Fruit fly (Drosophila melanogaster): ENCODE data around the gene lilli.

Gene lilli

DNA sequence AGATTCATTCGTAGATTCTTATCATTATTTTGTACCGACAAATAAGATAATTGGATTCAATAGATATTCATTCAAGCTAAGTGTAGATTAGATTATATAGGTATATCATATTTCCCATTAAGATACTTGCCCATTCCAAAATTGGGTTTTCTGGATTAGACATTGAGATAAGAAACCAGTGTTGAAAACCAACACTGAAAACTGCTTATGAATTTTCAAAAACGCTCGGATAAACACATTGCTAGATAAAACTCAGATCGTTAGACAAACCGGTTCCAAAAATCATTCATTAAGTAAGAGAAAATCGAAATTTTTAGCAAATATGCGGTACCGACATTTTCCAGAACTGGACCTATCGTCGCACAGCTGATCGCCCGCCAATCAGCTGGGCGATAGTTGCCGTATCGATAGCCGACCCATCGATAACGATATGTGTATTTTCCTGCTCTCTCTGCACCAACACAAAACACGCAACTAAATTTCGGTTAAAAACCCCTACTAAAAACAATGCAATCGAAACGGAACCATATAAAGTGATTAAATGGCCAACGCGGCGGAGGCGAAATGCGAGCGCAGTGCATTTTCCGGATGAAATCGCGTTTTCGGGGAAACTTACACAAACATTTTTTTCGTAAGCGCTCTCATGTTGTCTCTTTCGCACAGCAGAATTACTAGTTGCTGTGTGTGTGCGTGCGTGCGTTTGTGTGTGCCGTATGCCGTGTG, at the start of gene lilli, which contains the start of gene NTPase:
lilli (plus strand) TSS at position 427 of the 723 bp plus-strand sequence.
NTPase (minus strand) TSS at position 348 of the 723 bp plus-strand sequence.
- TF ChIP-seq CG8478 (optimal IDR thresholded peaks at IDR 0.05) (no peak), CTCF (optimal IDR thresholded peaks at IDR 0.05) (peak in 1 of 2 experiments; percentile 14)

DNA sequence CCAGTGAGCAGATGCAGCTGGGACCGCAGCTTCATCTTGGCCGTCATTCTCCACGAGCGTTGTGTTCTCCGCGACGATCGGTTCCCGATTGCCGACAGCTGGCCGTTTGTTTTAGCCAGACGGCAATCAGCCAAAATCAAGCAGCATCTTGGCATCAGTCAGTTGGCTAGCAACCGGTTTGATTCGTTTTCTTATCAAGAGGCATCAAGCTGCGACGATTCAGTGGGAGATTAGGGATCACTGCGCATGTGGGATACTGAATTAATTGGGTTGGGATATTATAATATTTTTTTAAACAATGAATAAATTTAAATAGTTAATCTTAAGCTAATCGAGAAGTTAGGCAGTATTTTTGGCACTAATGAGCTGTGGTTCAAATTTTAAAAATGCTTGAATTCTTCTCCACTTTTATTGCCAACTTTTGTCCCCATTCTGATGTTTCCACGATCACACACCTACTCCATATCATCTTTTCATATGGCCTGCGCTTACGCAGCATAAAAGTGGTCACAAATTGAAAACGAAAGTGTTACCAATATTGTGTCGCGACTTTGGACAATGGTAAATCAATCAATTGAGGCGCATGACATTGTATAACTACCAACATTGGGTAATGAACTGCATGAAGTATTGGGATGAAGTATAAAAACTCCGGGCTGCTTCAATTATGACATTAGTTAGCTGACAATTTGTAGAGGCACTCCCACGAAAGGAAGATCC, 47.8 kb upstream of the lilli start, which contains the start of the genes CG3119 and Cpr23B:
CG3119 (minus strand) TSS at position 92 of the 720 bp plus-strand sequence.
Cpr23B (plus strand) TSS at position 670 of the 720 bp plus-strand sequence.
- TF ChIP-seq CG8478 (optimal IDR thresholded peaks at IDR 0.05) (no peak), CTCF (optimal IDR thresholded peaks at IDR 0.05) (no peak)

DNA sequence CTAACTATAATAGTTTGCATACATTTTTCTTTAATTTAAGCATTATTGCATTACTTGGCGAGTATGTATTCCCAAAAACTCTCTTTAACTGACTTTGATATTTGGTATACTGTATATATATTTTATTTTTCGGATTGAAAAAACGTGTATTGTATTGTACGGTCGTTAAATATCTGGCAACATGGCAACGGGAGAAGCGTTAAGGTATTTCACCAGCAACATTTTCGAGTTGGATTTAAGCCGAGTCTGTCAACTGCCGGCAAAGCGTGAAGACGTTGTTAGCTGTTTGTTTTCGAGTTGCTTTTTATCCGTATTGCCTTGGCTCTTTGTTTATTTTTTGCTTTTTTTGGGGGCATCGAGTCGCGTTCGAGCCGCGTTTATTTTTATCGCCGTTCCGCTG, 45.9 kb upstream of the lilli start, which contains the start of gene CG2975:
CG2975 (plus strand) TSS at position 275 of the 400 bp plus-strand sequence.
- no peak for TF ChIP-seq CTCF (optimal IDR thresholded peaks at IDR 0.05)
- TF ChIP-seq CG8478 (optimal IDR thresholded peaks at IDR 0.05), result no peak

DNA sequence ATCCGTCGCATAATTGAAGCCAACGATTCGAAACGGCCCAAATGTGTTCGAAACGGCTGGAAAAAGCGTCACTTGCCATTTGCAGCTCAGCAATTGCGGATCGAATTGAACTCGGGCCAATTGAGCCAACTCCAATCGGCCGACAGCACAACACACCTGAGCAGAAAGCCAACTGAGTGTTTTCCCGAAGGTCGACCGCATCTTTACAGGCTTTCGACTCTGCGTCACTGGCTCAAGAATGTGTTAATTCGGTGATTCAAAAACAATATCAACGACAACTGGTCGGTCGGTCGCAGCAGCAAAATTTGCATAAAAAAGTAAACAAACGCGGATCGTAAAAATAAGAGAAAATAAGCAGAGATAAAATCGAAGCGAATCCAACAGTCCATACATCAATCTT, 45.4 kb upstream of the lilli start:
- TF ChIP-seq CTCF (optimal IDR thresholded peaks at IDR 0.05) (no peak), CG8478 (optimal IDR thresholded peaks at IDR 0.05) (no peak)

DNA sequence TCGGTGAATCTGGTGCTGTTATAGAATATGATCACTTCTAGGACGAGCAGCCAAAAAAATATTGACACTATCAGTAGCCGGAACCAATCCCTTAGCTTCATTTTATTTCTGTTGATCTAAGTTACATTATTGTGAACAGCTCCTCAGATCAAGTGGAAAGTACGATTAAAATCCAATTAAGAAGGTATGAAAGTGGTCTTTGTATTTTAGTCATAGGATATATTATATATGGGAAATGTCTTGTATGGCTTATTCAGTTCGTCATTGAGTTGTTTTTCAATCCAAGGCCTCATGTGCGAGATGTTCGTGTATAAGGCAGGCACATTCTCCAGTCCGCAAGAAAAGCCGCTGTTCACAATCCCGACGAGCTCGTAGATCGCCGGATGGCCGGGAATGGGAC, 41.3 kb upstream of the lilli start, which contains the start of gene CG18558:
CG18558 (minus strand) TSS at position 101 of the 400 bp plus-strand sequence.
- TF ChIP-seq CG8478 (optimal IDR thresholded peaks at IDR 0.05), result no peak

DNA sequence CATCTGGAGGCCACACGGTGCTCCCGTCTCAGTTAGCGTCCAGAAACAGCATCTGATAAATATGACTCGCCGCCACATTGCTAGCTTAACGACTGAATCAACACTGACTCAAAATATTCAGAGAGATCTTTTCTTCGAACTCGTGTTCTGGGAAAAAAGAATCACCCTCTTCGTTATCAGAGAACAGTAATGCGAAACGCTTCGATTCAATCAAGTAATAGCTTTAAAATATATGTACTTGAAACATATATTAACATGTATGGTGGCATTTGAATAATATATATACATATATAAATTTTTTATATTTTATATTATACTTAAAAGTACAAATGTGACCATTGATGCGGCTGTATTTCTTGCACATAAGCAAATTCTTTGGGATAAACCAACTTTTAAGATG, 40.1 kb upstream of the lilli start, which contains the start of gene CG18557:
CG18557 (minus strand) TSS at position 101 of the 400 bp plus-strand sequence.
- no peak for TF ChIP-seq CTCF (optimal IDR thresholded peaks at IDR 0.05)
- TF ChIP-seq CG8478 (optimal IDR thresholded peaks at IDR 0.05), result no peak

DNA sequence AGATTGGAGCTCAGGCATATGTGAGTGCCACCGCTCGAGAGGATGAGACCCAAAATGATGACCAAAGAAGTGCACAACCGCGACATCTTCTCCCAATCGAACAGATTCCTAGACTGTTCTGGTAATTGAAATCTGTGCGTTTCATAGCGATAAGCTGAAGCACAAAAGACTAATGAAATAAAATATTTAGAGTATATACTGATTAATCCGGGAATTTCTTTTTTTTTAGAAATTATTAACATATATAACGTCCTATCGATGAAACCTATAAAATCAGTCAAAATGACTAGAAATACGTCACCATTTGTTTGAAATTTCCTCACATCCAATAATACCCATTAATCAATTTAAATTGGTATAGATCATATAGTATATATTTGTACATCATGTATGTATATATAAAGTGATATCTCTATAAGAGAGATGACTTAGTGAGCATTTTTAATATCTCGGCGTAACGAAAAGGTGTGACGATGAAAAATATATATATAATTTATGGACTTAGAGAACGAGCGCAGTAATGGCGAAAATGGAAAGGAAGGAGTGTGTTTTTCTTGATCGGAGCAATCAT, 38.5 kb upstream of the lilli start, which contains the start of the genes CG3117 and CG2983:
CG3117 (minus strand) TSS at position 101 of the 571 bp plus-strand sequence.
CG2983 (plus strand) TSS at position 521 of the 571 bp plus-strand sequence.
- no peak for TF ChIP-seq CTCF (optimal IDR thresholded peaks at IDR 0.05)
- TF ChIP-seq CG8478 (optimal IDR thresholded peaks at IDR 0.05), result no peak

DNA sequence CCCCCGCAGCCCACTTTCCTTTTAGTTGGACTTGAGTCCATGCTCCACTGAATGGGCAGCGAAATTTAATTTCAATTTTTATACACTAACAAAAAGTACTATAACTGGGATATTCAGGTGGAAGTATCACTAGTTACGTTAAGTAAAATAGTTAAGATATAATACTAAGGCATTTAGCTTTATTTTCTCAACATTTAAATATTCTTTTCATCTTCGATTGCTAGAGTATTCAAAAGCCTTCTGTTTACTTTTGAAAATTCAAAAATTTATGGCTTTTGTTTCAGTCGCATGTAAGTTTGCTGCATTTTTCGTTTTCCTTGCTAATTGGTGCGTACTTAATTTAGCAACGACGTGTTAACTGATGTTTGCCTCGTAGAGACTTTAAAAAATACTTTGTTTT, 34.1 kb upstream of the lilli start:
- TF ChIP-seq CG8478 (optimal IDR thresholded peaks at IDR 0.05) (no peak), CTCF (optimal IDR thresholded peaks at IDR 0.05) (no peak)

DNA sequence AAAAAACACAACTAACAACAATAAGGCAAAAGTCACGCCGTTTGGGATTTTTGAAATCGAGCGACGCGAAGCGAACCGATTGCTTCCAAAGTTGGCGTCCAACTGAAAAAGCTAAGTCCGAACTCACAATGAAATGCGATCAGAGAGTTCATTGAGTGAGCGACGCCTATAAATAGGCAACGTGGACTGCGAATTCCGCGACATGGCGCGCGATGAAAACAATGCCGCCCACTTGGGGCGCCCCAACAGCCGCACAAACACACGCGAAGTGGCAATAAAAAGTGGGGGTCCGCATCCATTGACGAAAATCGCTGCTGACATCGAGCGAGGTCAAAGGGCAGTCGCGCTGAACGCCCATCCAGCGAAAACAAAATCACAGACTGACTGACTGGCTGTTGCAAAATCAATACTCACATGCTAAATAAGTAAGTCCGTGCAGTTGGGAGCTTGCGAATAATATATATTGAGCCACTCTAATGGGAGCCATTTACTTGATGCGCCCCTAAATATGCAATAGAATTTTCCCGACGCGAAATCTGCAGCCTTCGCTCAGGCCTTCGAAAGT, 30.4 kb upstream of the lilli start:
- TF ChIP-seq CTCF (optimal IDR thresholded peaks at IDR 0.05) (peak in 1 of 2 experiments; percentile 57), CG8478 (optimal IDR thresholded peaks at IDR 0.05) (no peak)

DNA sequence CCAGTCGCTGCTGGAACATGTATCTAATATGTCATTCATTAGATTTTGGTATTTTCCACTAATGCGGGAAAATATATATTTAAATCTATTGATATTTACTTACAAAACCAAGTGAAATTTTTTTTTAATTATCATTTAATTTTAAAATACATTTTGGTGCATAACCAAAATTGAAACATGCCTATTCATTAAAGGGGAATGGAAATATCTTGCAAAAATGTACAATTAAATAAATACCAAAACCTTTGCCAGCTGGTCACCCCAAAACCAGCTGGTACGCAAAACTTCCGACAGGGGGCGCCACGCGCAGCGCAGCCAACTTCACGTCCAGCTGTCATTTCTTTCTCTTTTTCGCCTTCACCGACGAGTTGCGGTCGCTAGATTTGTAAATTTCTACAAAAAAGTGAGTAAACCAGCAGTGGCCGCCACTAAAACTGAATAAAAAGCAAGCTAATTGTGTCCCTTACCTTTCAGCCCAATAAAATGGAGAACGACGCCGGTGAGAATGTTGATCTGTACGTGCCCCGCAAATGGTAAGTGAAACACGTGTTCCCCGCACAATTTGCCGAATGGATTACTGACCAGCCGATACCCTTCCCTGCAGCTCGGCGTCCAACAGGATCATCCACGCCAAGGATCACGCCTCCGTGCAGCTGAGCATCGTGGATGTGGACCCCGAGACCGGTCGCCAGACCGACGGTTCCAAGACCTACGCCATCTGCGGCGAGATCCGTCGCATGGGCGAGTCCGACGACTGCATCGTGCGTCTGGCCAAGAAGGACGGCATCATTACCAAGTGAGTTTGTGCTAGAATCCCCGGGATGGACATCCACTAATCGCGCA, 29.7 kb upstream of the lilli start, which contains the start of the genes CG3104 and RpS21:
CG3104 (minus strand) TSS at position 6 of the 843 bp plus-strand sequence.
RpS21 (plus strand) TSS at position 298 of the 843 bp plus-strand sequence.
- TF ChIP-seq CTCF (optimal IDR thresholded peaks at IDR 0.05) (peak; percentile 92 to 95), CG8478 (optimal IDR thresholded peaks at IDR 0.05) (no peak)

DNA sequence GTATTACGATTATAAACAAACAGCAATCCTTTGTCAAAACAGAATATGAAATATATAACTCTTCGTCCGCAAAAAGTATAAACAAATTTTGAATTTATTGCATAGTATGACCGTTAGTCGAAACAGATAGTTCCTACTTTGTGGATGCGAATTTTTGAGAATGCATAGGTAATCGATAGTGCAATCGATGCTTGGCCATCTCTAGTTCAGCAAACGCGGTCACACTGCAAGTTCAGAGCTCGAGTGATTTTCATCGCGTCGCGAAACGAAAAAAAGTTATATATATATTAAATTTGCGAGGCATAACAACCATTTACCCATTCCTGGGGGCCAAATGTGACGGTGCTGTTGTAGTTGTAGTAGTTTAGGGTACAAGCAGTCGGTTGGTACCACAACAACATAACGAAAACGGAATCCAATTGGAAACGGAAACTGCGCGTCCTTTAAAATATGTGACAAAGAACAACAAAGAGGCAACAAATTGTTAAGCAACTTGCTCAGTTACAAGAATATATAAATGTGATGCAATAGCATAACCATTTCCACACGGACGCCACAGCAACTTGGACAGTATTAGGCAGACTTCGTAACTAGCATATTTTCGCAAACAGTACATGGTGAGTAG, 28.7 kb upstream of the lilli start, which contains the start of gene CG2991:
CG2991 (plus strand) TSS at position 205 of the 625 bp plus-strand sequence.
- TF ChIP-seq CG8478 (optimal IDR thresholded peaks at IDR 0.05) (no peak), CTCF (optimal IDR thresholded peaks at IDR 0.05) (peak; percentile 7 to 57)

DNA sequence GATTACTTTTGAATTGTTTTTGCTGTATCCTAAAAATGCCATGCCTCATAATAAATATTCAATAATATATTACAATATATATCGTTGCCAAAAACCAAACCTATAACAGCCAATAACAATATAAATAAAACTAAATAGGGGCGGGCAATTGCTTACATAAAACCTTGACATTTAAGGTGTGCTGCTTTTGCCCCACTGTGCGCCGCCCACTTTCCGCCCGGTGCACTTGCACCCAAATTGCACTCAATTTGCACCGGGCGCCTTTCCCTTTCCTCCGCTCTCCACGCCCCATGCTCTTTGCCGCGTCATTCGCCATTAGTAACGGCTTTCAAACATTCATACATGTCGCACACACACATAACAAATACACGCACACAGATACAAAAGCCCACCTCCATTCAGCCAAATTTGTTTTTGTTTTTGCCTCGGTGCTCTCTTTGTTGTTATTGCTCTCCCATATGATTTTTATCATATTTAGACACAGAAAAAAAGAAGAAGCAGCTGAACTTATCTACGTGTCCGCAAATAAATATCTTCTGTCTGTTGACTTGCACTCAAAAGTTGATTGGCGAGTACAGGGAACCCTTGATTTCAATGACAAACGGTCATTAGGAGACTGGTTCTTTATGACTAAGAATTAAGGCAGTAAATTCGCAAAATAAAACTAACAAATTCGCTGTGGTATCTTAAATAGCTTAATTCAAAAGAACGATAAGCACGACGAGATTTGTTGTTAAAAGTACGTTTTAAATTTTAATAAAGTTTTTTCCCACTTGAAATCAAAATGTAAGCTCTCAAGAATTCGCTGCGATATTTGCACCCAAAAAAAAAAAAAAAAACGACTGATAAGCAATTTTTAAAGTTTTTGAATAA, 27.6 kb upstream of the lilli start:
- no peak for TF ChIP-seq CTCF (optimal IDR thresholded peaks at IDR 0.05)
- TF ChIP-seq CG8478 (optimal IDR thresholded peaks at IDR 0.05), result no peak

All from S2 (cell line).